Worm (Caenorhabditis elegans) whole organism, L4 larva: ENCODE data around the gene F55B11.2.

Experiments
- D1046.2 ChIP-seq: fragments of 200-800 bp; sonication (Bioruptor generic); IDR thresholded peaks from 2 replicates; pipeline ENCODE4 v1.3.6; 2022; ENCODE audit warnings: missing genetic modification characterization, missing compliant biosample characterization
- F26F4.8 ChIP-seq: fragments of 200-800 bp; sonication (Bioruptor generic); conservative IDR thresholded peaks from 2 replicates; pipeline ENCODE4 v1.3.6; 2022; ENCODE audit warnings: missing genetic modification characterization, missing compliant biosample characterization
- F44E2.7 ChIP-seq: fragments of 200-800 bp; sonication (Bioruptor generic); IDR thresholded peaks from 2 replicates; pipeline ENCODE4 v2.1.2; 2022; ENCODE audit warnings: missing genetic modification characterization, missing compliant biosample characterization
- R02D3.7 ChIP-seq: fragments of 150-350 bp; sonication (generic microtip); optimal IDR thresholded peaks from 3 replicates; lab custom pipeline; 2014; ENCODE audit warnings: missing biosample characterization, missing genetic modification characterization
- T20F7.1 ChIP-seq: fragments of 200-800 bp; sonication (Bioruptor generic); optimal IDR thresholded peaks from 2 replicates; lab custom pipeline; 2018; ENCODE audit warnings: mild to moderate bottlenecking, missing genetic modification characterization, missing compliant biosample characterization
- Y105C5A.15 ChIP-seq: fragments of 200-800 bp; sonication (Bioruptor generic); IDR thresholded peaks from 2 replicates; pipeline ENCODE4 v1.3.6; 2022; ENCODE audit warnings: missing genetic modification characterization, missing compliant biosample characterization
- Y75B8A.6 ChIP-seq: fragments of 200-800 bp; sonication (Bioruptor generic); IDR thresholded peaks from 2 replicates; pipeline ENCODE4 v1.3.6; 2022; ENCODE audit warnings: missing genetic modification reagents, missing genetic modification characterization, missing compliant biosample characterization
- aha-1 ChIP-seq: fragments of 150-350 bp; peaks from one replicate; lab custom pipeline; 2014; ENCODE audit warnings: missing biosample characterization, missing genetic modification characterization
- arid-1 ChIP-seq: fragments of 200-800 bp; sonication (Bioruptor generic); conservative IDR thresholded peaks from 2 replicates; pipeline ENCODE4 v1.3.6; 2022; ENCODE audit warnings: missing genetic modification reagents, missing genetic modification characterization, missing compliant biosample characterization
- ceh-82 ChIP-seq: sonication (generic microtip); optimal IDR thresholded peaks from 2 replicates; lab custom pipeline; 2017; ENCODE audit warnings: missing biosample characterization, missing genetic modification characterization
- ces-1 ChIP-seq: fragments of 150-350 bp; sonication (generic microtip); optimal IDR thresholded peaks from 4 replicates; lab custom pipeline; 2014; ENCODE audit warnings: missing biosample characterization, missing genetic modification reagents, missing genetic modification characterization
- daf-12 ChIP-seq: fragments of 150-350 bp; optimal IDR thresholded peaks from 2 replicates; lab custom pipeline; 2014; ENCODE audit warnings: missing biosample characterization, missing genetic modification reagents, missing genetic modification characterization
- mdl-1 ChIP-seq, 2 experiments: fragments of 150-350 bp in 1 of 2; sonication (generic microtip) in 1 of 2; optimal IDR thresholded peaks; 2 replicates each; lab custom pipeline; 2014 to 2017; ENCODE audit warnings: missing biosample characterization in 2 of 2, missing genetic modification characterization in 2 of 2
- mep-1 ChIP-seq: fragments of 150-350 bp; sonication (generic microtip); optimal IDR thresholded peaks from 3 replicates; lab custom pipeline; 2014; ENCODE audit warnings: missing biosample characterization, missing genetic modification characterization
- mxl-3 ChIP-seq: fragments of 200-800 bp; sonication (Bioruptor generic); optimal IDR thresholded peaks from 2 replicates; lab custom pipeline; 2018; ENCODE audit warnings: mild to moderate bottlenecking, missing genetic modification characterization, missing compliant biosample characterization
- nhr-111 ChIP-seq: fragments of 200-800 bp; sonication (Bioruptor generic); optimal IDR thresholded peaks from 2 replicates; lab custom pipeline; 2018; ENCODE audit warnings: mild to moderate bottlenecking, missing genetic modification characterization, missing compliant biosample characterization
- nhr-28 ChIP-seq: fragments of 150-350 bp; optimal IDR thresholded peaks from 2 replicates; lab custom pipeline; 2014; ENCODE audit warnings: missing biosample characterization, missing genetic modification characterization
- nhr-48 ChIP-seq: sonication (generic microtip); optimal IDR thresholded peaks from 2 replicates; lab custom pipeline; 2016; ENCODE audit warnings: mild to moderate bottlenecking, missing genetic modification characterization, missing compliant biosample characterization
- pha-4 ChIP-seq, 2 experiments: fragments of 150-350 bp in 1 of 2; fragments of 200-800 bp in 1 of 2; sonication (Bioruptor generic) in 1 of 2; IDR thresholded peaks in 1 of 2; optimal IDR thresholded peaks in 1 of 2; 2 replicates each; pipeline versions ENCODE4 v1.3.6 to Lab custom; 2014 to 2022; ENCODE audit warnings: missing genetic modification characterization in 2 of 2, missing genetic modification reagents in 2 of 2, missing biosample characterization in 1 of 2, missing compliant biosample characterization in 1 of 2
- pqm-1 ChIP-seq: sonication (generic microtip); optimal IDR thresholded peaks from 2 replicates; lab custom pipeline; 2017; ENCODE audit warnings: missing biosample characterization, missing genetic modification characterization
- saeg-2 ChIP-seq: fragments of 200-800 bp; sonication (Bioruptor generic); IDR thresholded peaks from 2 replicates; pipeline ENCODE4 v1.3.6; 2022; ENCODE audit warnings: missing genetic modification reagents, missing genetic modification characterization, missing compliant biosample characterization
- skn-1 ChIP-seq: fragments of 150-350 bp; optimal IDR thresholded peaks from 2 replicates; lab custom pipeline; 2014; ENCODE audit warnings: missing biosample characterization, missing genetic modification characterization
- snpc-1.2 ChIP-seq: fragments of 200-800 bp; sonication (Bioruptor generic); IDR thresholded peaks from 2 replicates; pipeline ENCODE4 v1.3.6; 2022; ENCODE audit warnings: missing genetic modification reagents, missing genetic modification characterization, missing compliant biosample characterization
- snpc-4 ChIP-seq: fragments of 150-350 bp; optimal IDR thresholded peaks from 2 replicates; lab custom pipeline; 2014; ENCODE audit warnings: missing biosample characterization, missing genetic modification characterization
- unc-62 ChIP-seq, 3 experiments: fragments of 150-350 bp in 1 of 3; sonication (generic microtip); optimal IDR thresholded peaks in 2 of 3; peaks in 1 of 3; 1 replicate in 1 of 3; 2 replicates in 2 of 3; lab custom pipeline; 2014 to 2017; ENCODE audit warnings: missing biosample characterization in 3 of 3, missing genetic modification characterization in 3 of 3, missing genetic modification reagents in 3 of 3, missing genotype in 1 of 3
- vab-7 ChIP-seq: fragments of 200-800 bp; sonication (Bioruptor generic); IDR thresholded peaks from 2 replicates; pipeline ENCODE4 v1.3.6; 2022; ENCODE audit warnings: missing genetic modification reagents, missing genetic modification characterization, missing compliant biosample characterization
- zip-11 ChIP-seq: fragments of 200-800 bp; sonication (Bioruptor generic); IDR thresholded peaks from 2 replicates; pipeline ENCODE4 v1.3.6; 2022; ENCODE audit warnings: missing genetic modification characterization, missing compliant biosample characterization

Gene F55B11.2

DNA sequence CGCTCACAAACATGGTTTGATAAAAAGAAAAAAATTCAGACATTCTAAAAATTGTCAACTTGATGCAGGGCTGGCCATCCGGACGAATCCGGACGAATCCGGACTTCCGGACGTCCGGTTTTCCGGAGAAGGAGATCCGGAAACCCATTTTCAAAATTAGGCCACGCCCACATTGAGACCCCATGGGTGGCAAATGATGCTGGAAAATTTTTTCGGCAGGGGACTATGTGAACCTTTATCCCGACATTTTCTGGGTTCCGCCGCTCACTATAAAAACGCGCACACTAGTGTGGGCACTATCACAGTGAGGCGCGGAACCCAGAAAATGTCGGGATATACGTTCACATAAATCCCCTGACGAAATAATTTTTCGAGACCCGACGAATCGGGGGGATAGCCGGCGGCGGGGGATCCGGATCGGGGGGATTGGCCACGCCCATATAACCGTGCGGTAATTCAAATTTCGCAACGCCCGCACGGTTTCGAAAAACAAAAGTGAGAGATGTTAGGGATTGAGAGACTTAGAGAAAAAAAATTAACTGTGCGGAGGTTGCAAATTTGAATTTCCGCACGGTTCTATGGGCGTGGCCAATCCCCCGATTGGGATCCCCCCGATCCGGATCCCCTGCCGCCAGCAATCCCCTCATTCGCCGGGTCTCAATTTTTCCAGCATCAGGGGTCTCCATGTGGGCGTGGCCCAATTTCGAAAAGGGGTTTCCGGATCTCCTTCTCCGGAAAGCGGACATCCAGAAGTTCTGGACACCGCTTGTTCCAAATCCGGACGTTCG is 35.1 kb downstream of the F55B11.2 start (continued):
- no peak for TF ChIP-seq saeg-2
- no peak for TF ChIP-seq ces-1 (GFP tag; lab: Kevin White, UChicago)

DNA sequence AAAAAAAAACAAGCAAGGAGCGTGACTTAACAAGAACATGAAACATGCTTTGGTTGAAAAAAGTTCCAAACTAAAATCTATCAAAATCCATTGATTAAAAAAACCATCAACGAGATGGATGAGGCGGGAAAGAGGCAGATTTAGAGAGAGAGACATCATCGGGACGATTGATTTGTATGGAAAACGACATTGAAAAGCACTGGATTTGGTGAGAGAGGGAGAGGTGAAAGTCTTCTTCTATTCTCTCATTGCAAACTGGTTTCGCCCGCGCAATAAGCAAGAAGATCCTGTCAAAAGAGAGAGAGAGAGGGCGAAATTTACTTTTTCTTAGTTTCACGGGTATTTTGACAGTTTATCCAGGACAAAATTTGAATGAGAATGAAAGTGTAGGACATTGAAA is 38.0 kb downstream of the F55B11.2 start:
- no peak for TF ChIP-seq pha-4 (GFP tag; IDR thresholded peaks at IDR 0.05; lab: Robert Waterston, UW)
- TF ChIP-seq pha-4 (tag; optimal IDR thresholded peaks at IDR 0.05; lab: Kevin White, UChicago): no peak
- no peak for TF ChIP-seq daf-12 (tag; lab: Kevin White, UChicago)
- peak; percentile 1 for TF ChIP-seq nhr-28 (tag; lab: Kevin White, UChicago)
- no peak for TF ChIP-seq nhr-111 (GFP tag; lab: Kevin White, UChicago)
- no peak for TF ChIP-seq R02D3.7 (tag; lab: Kevin White, UChicago)
- no peak for TF ChIP-seq T20F7.1 (GFP tag; lab: Kevin White, UChicago)
- no peak for TF ChIP-seq snpc-1.2 (GFP tag; lab: Robert Waterston, UW)
- peak; percentile 14 for TF ChIP-seq aha-1 (tag; lab: Kevin White, UChicago)

DNA sequence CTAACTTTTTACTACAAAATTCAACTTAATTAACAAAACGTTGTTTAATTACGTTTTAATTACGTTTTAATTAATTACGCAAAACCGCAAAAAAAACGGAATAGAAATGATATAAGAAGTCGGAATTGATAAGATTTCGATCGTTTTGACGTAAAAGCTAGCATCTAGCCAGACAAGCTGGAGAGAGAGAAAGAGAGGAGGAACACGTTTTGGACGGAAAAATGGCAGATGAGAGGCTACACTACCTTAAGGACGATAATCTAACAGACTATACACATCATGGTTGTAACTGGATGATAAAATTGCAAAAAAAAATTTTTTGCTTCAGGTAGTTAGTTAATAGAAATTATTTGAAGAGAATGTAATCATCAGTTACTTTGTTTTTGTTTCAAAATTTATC is 38.9 kb downstream of the F55B11.2 start:
- TF ChIP-seq mxl-3 (GFP tag; lab: Kevin White, UChicago): no peak
- peak in 1 of 2 experiments; percentile 56 for TF ChIP-seq unc-62 (GFP tag; optimal IDR thresholded peaks at IDR 0.05 in 1 of 2; lab: Kevin White, UChicago)
- no peak for TF ChIP-seq unc-62 (tag; optimal IDR thresholded peaks at IDR 0.05; lab: Kevin White, UChicago)

DNA sequence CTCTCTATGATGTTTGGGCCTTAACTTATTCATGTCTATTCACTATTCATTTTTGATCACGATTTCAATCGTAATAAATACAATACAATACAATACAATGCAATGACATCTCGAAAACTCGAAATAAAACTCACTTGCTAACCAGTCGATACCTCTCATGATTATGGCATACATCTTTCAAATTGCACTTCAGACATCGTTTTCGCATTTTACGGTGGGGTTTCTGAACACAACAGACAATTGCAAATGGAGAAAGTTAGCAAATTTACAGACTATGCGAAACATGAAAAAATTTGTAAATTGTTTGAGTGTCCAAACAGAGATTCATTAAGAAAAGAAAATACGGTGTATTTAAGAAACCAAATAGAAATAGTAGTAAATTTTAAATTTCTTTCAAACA is 39.6 kb downstream of the F55B11.2 start, which contains the start of gene paqr-3:
Gene paqr-3, minus strand, starts transcription at position 210 of the 400 bp plus-strand sequence.
- TF ChIP-seq snpc-1.2 (GFP tag; lab: Robert Waterston, UW): peak; percentile 78
- TF ChIP-seq D1046.2 (GFP tag; lab: Robert Waterston, UW): no peak

DNA sequence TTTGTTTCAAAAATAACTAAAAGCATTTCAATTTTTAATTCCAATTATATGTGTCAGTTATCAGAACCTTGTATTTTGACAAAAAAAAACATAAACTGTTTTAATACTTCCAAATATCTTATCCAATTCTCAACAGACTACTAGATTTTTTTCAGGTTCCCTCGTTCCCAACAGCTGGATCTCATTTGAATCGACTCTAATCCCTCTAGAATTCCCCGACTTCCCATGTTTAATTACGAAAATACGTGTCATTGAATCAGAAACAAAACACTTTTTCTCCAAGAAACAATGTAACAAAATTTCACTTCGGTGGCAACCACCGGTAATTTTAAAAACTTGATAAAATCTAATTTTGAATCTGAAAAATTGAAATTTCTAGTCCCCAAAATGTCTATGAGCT is 43.9 kb downstream of the F55B11.2 start:
- TF ChIP-seq F44E2.7 (GFP tag; lab: Robert Waterston, UW) (no peak), zip-11 (no peak), snpc-4 (tag; lab: Kevin White, UChicago) (no peak), ces-1 (GFP tag; lab: Kevin White, UChicago) (no peak), nhr-48 (tag; lab: Kevin White, UChicago) (no peak), vab-7 (no peak), skn-1 (tag; lab: Kevin White, UChicago) (no peak), Y105C5A.15 (GFP tag; lab: Robert Waterston, UW) (no peak), F26F4.8 (GFP tag; lab: Robert Waterston, UW) (no peak), ceh-82 (tag; lab: Kevin White, UChicago) (no peak), mep-1 (no peak), arid-1 (no peak), pqm-1 (no peak), mdl-1 (tag; optimal IDR thresholded peaks at IDR 0.05; lab: Kevin White, UChicago) (no peak)

DNA sequence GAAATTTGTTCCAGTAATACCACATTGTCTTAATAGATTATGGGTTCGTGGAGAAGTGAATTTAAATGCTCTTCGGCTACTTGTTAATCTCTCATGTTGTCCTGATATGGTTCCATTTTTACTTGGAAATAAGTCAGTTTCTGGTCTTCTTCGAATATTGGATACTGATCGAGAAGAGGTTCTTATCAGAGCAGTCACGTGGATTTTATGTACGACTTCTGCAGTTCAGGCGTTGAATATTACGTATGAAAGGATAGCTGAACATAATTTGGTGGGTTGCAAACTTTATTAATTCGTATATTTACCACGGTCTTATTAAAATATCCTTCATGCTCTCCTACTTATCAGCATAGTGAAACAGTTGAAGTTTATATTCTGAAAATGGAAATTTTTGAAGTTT is 45.2 kb downstream of the F55B11.2 start:
- TF ChIP-seq unc-62 (GFP tag; optimal IDR thresholded peaks at IDR 0.05 in 1 of 2; lab: Kevin White, UChicago): peak in 1 of 2 experiments; percentile 97
- TF ChIP-seq unc-62 (tag; optimal IDR thresholded peaks at IDR 0.05; lab: Kevin White, UChicago): no peak
- TF ChIP-seq Y75B8A.6 (GFP tag; lab: Robert Waterston, UW): no peak
